Worm (Caenorhabditis elegans) whole organism, L4 larva: Measurements from ENCODE around the gene K10B3.5.

Experiments
- F44E2.7 ChIP-seq: fragments of 200-800 bp; sonication (Bioruptor generic); IDR thresholded peaks from 2 replicates; pipeline ENCODE4 v2.1.2; 2022; ENCODE audit warnings: missing genetic modification characterization, missing compliant biosample characterization
- F49E8.2 ChIP-seq: sonication (generic microtip); optimal IDR thresholded peaks from 2 replicates; lab custom pipeline; 2016; ENCODE audit warnings: missing compliant biosample characterization, mild to moderate bottlenecking, missing genetic modification characterization, borderline replicate concordance
- T26A8.4 ChIP-seq: fragments of 200-800 bp; sonication (Bioruptor generic); IDR thresholded peaks from 2 replicates; pipeline ENCODE4 v1.3.6; 2022; ENCODE audit warnings: missing genetic modification characterization, missing compliant biosample characterization
- Y105C5A.15 ChIP-seq: fragments of 200-800 bp; sonication (Bioruptor generic); IDR thresholded peaks from 2 replicates; pipeline ENCODE4 v1.3.6; 2022; ENCODE audit warnings: missing genetic modification characterization, missing compliant biosample characterization
- Y5F2A.4 ChIP-seq: fragments of 200-800 bp; sonication (Bioruptor generic); optimal IDR thresholded peaks from 2 replicates; lab custom pipeline; 2018; ENCODE audit warnings: mild to moderate bottlenecking, missing genetic modification characterization, missing compliant biosample characterization
- ZK337.2 ChIP-seq: fragments of 200-800 bp; sonication (Bioruptor generic); IDR thresholded peaks from 2 replicates; pipeline ENCODE4 v1.3.6; 2022; ENCODE audit warnings: missing genetic modification reagents, missing genetic modification characterization, missing compliant biosample characterization
- aha-1 ChIP-seq: fragments of 150-350 bp; peaks from one replicate; lab custom pipeline; 2014; ENCODE audit warnings: missing biosample characterization, missing genetic modification characterization
- arid-1 ChIP-seq: fragments of 200-800 bp; sonication (Bioruptor generic); conservative IDR thresholded peaks from 2 replicates; pipeline ENCODE4 v1.3.6; 2022; ENCODE audit warnings: missing genetic modification reagents, missing genetic modification characterization, missing compliant biosample characterization
- ceh-20 ChIP-seq: fragments of 200-800 bp; sonication (Bioruptor generic); IDR thresholded peaks from 2 replicates; pipeline ENCODE4 v1.3.6; 2022; ENCODE audit warnings: missing genetic modification reagents, missing genetic modification characterization, missing compliant biosample characterization
- ceh-62 ChIP-seq: sonication (generic microtip); optimal IDR thresholded peaks from 2 replicates; lab custom pipeline; 2017; ENCODE audit warnings: missing biosample characterization, missing genetic modification characterization
- cey-2 ChIP-seq: sonication (generic microtip); optimal IDR thresholded peaks from 3 replicates; lab custom pipeline; 2017; ENCODE audit warnings: missing genetic modification characterization, mild to moderate bottlenecking, missing compliant biosample characterization, antibody characterized with exemption, borderline replicate concordance; ENCODE audit not compliant: insufficient read depth
- dmd-6 ChIP-seq: fragments of 200-800 bp; sonication (Bioruptor generic); IDR thresholded peaks from 2 replicates; pipeline ENCODE4 v1.3.6; 2022; ENCODE audit warnings: missing genetic modification reagents, missing genetic modification characterization, missing compliant biosample characterization
- dpl-1 ChIP-seq: fragments of 150-350 bp; optimal IDR thresholded peaks from 2 replicates; lab custom pipeline; 2014; ENCODE audit warnings: missing biosample characterization, missing genetic modification reagents, missing genetic modification characterization
- duxl-1 ChIP-seq: sonication (generic microtip); optimal IDR thresholded peaks from 2 replicates; lab custom pipeline; 2016; ENCODE audit warnings: mild to moderate bottlenecking, missing genetic modification characterization, moderate library complexity, missing compliant biosample characterization; ENCODE audit not compliant: poor library complexity
- dve-1 ChIP-seq: sonication (generic microtip); optimal IDR thresholded peaks from 2 replicates; lab custom pipeline; 2017; ENCODE audit warnings: antibody characterized with exemption, mild to moderate bottlenecking, missing genetic modification characterization, missing compliant biosample characterization; ENCODE audit not compliant: insufficient read depth
- egl-43 ChIP-seq: fragments of 200-800 bp; sonication (Bioruptor generic); IDR thresholded peaks from 2 replicates; pipeline ENCODE4 v1.3.6; 2022; ENCODE audit warnings: missing genetic modification reagents, missing genetic modification characterization, missing compliant biosample characterization
- fkh-10 ChIP-seq: fragments of 150-350 bp; optimal IDR thresholded peaks from 2 replicates; lab custom pipeline; 2014; ENCODE audit warnings: missing biosample characterization, missing genetic modification reagents, missing genetic modification characterization
- fos-1 ChIP-seq: fragments of 150-350 bp; optimal IDR thresholded peaks from 2 replicates; lab custom pipeline; 2014; ENCODE audit warnings: missing biosample characterization, missing genetic modification characterization
- lin-1 ChIP-seq: fragments of 200-800 bp; sonication (Bioruptor generic); IDR thresholded peaks from 2 replicates; pipeline ENCODE4 v1.3.6; 2022; ENCODE audit warnings: missing genetic modification reagents, missing genetic modification characterization, missing compliant biosample characterization
- lin-29 ChIP-seq: fragments of 200-800 bp; sonication (Bioruptor generic); IDR thresholded peaks from 2 replicates; pipeline ENCODE4 v1.3.6; 2022; ENCODE audit warnings: missing genetic modification reagents, missing genetic modification characterization, missing compliant biosample characterization
- lsy-2 ChIP-seq, 2 experiments: fragments of 150-350 bp in 1 of 2; sonication (generic microtip) in 1 of 2; optimal IDR thresholded peaks; 2 replicates each; lab custom pipeline; 2014 to 2017; ENCODE audit warnings: missing biosample characterization in 2 of 2, missing genetic modification characterization in 2 of 2
- mdt-29 ChIP-seq: fragments of 200-800 bp; sonication (Bioruptor generic); IDR thresholded peaks from 2 replicates; pipeline ENCODE4 v1.3.6; 2022; ENCODE audit warnings: missing genetic modification reagents, missing genetic modification characterization, missing compliant biosample characterization
- mep-1 ChIP-seq: fragments of 150-350 bp; sonication (generic microtip); optimal IDR thresholded peaks from 3 replicates; lab custom pipeline; 2014; ENCODE audit warnings: missing biosample characterization, missing genetic modification characterization
- mxl-2 ChIP-seq: fragments of 200-800 bp; sonication (Bioruptor generic); conservative IDR thresholded peaks from 2 replicates; pipeline ENCODE4 v1.3.6; 2022; ENCODE audit warnings: missing genetic modification reagents, missing genetic modification characterization, missing compliant biosample characterization
- nhr-102 ChIP-seq: sonication (generic microtip); optimal IDR thresholded peaks from 2 replicates; lab custom pipeline; 2016; ENCODE audit warnings: mild to moderate bottlenecking, missing genetic modification characterization, moderate library complexity, missing compliant biosample characterization
- nhr-11 ChIP-seq: fragments of 150-350 bp; optimal IDR thresholded peaks from 2 replicates; lab custom pipeline; 2014; ENCODE audit warnings: missing biosample characterization, missing genetic modification characterization
- nhr-28 ChIP-seq: fragments of 150-350 bp; optimal IDR thresholded peaks from 2 replicates; lab custom pipeline; 2014; ENCODE audit warnings: missing biosample characterization, missing genetic modification characterization
- nhr-42 ChIP-seq: fragments of 200-800 bp; sonication (Bioruptor generic); IDR thresholded peaks from 2 replicates; pipeline ENCODE4 v1.3.6; 2022; ENCODE audit warnings: missing genetic modification characterization, missing compliant biosample characterization
- nhr-48 ChIP-seq: sonication (generic microtip); optimal IDR thresholded peaks from 2 replicates; lab custom pipeline; 2016; ENCODE audit warnings: mild to moderate bottlenecking, missing genetic modification characterization, missing compliant biosample characterization
- nhr-6 ChIP-seq: fragments of 150-350 bp; optimal IDR thresholded peaks from 2 replicates; lab custom pipeline; 2014; ENCODE audit warnings: missing biosample characterization, missing genetic modification characterization
- nhr-76 ChIP-seq: fragments of 150-350 bp; optimal IDR thresholded peaks from 2 replicates; lab custom pipeline; 2014; ENCODE audit warnings: missing biosample characterization, missing genetic modification characterization
- nhr-77 ChIP-seq: fragments of 150-350 bp; optimal IDR thresholded peaks from 2 replicates; lab custom pipeline; 2014; ENCODE audit warnings: missing biosample characterization, missing genetic modification characterization
- pha-4 ChIP-seq, 2 experiments: fragments of 150-350 bp in 1 of 2; fragments of 200-800 bp in 1 of 2; sonication (Bioruptor generic) in 1 of 2; IDR thresholded peaks in 1 of 2; optimal IDR thresholded peaks in 1 of 2; 2 replicates each; pipeline versions ENCODE4 v1.3.6 to Lab custom; 2014 to 2022; ENCODE audit warnings: missing genetic modification characterization in 2 of 2, missing genetic modification reagents in 2 of 2, missing biosample characterization in 1 of 2, missing compliant biosample characterization in 1 of 2
- php-3 ChIP-seq: fragments of 200-800 bp; sonication (Bioruptor generic); IDR thresholded peaks from 2 replicates; pipeline ENCODE4 v1.3.6; 2022; ENCODE audit warnings: missing genetic modification reagents, missing genetic modification characterization, missing compliant biosample characterization
- pqm-1 ChIP-seq: sonication (generic microtip); optimal IDR thresholded peaks from 2 replicates; lab custom pipeline; 2017; ENCODE audit warnings: missing biosample characterization, missing genetic modification characterization
- rbr-2 ChIP-seq: sonication (generic microtip); optimal IDR thresholded peaks from 2 replicates; lab custom pipeline; 2016; ENCODE audit warnings: missing genotype, missing genetic modification characterization, missing compliant biosample characterization
- saeg-2 ChIP-seq: fragments of 200-800 bp; sonication (Bioruptor generic); IDR thresholded peaks from 2 replicates; pipeline ENCODE4 v1.3.6; 2022; ENCODE audit warnings: missing genetic modification reagents, missing genetic modification characterization, missing compliant biosample characterization
- set-16 ChIP-seq: fragments of 200-800 bp; sonication (Bioruptor generic); IDR thresholded peaks from 2 replicates; pipeline ENCODE4 v1.3.6; 2022; ENCODE audit warnings: missing genetic modification reagents, missing genetic modification characterization, missing compliant biosample characterization
- spr-3 ChIP-seq: fragments of 200-800 bp; sonication (Bioruptor generic); optimal IDR thresholded peaks from 2 replicates; lab custom pipeline; 2018; ENCODE audit warnings: mild to moderate bottlenecking, missing genetic modification characterization, missing compliant biosample characterization
- tra-1 ChIP-seq: fragments of 200-800 bp; sonication (Bioruptor generic); IDR thresholded peaks from 2 replicates; pipeline ENCODE4 v1.3.6; 2022; ENCODE audit warnings: missing genetic modification reagents, missing genetic modification characterization, missing compliant biosample characterization
- unc-62 ChIP-seq, 3 experiments: fragments of 150-350 bp in 1 of 3; sonication (generic microtip); optimal IDR thresholded peaks in 2 of 3; peaks in 1 of 3; 1 replicate in 1 of 3; 2 replicates in 2 of 3; lab custom pipeline; 2014 to 2017; ENCODE audit warnings: missing biosample characterization in 3 of 3, missing genetic modification characterization in 3 of 3, missing genetic modification reagents in 3 of 3, missing genotype in 1 of 3
- zag-1 ChIP-seq: fragments of 150-350 bp; optimal IDR thresholded peaks from 2 replicates; lab custom pipeline; 2014; ENCODE audit warnings: missing biosample characterization, missing genetic modification characterization
- zfp-2 ChIP-seq: sonication (generic microtip); optimal IDR thresholded peaks from 2 replicates; lab custom pipeline; 2016; ENCODE audit warnings: mild to moderate bottlenecking, missing genetic modification characterization, missing compliant biosample characterization
- zip-2 ChIP-seq: fragments of 150-350 bp; optimal IDR thresholded peaks from 2 replicates; lab custom pipeline; 2014; ENCODE audit warnings: missing biosample characterization, missing genetic modification characterization
- ztf-11 ChIP-seq: fragments of 150-350 bp; optimal IDR thresholded peaks from 2 replicates; lab custom pipeline; 2014; ENCODE audit warnings: missing biosample characterization, missing genetic modification characterization

Gene K10B3.5

DNA sequence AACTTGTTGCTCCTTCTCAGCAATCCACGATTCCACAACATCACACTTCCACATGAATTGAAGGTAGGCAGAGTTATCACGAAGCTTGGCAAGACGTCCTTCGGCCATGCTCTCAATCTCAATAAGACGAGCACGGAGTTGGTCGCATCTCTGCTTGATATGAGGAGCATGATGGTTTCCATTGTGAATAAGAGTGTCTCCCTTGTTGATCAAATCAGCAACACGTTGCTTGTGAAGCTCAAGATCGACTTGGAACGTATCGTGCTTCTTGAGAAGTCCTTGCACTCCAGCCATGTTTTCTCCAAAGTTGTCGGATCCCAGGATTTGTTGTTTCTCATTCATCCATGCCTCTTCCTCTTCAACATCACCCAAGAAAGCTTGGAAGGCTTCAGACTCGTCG lies 13.3 kb upstream of the K10B3.5 start:
- TF ChIP-seq unc-62 (GFP tag; optimal IDR thresholded peaks at IDR 0.05 in 1 of 2; lab: Kevin White, UChicago) = peak in 1 of 2 experiments; percentile 94
- no peak for TF ChIP-seq unc-62 (tag; optimal IDR thresholded peaks at IDR 0.05; lab: Kevin White, UChicago)
- TF ChIP-seq F49E8.2 = no peak
- no peak for TF ChIP-seq lin-1

DNA sequence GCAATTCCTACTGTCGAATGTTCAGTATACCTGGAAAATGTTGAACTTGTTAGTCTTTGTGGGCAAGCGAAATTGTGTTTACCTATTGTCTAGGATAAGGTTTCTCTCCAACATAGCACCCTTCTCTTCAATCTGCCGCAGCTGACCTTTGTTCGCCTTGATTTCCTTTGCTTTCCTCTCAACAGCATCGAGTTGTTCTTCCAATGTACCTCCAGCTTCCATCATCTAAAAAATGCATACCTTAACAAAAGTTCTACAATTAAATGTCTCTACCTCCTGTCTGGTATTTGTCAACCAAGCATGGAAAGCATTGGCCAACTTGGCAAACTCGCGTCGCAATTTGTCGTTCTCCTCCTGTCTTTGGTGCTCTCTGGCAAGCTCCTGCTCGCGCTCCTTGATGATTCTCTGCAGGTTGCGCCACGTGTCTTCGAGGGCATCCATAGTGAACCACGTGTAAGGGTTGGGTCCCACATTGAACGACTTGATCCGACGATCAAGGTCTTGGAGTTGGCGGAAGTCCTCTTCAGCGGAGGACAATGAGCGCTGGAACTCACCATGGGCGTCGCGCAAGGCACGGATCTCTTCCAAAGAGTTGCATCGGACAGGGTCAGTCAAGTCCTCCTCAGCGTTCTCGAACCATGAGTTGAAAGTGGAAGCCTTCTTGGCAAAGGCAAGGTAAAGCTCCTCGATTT lies 12.5 kb upstream of the K10B3.5 start:
- TF ChIP-seq nhr-11 (tag; lab: Kevin White, UChicago) (no peak), unc-62 (GFP tag; optimal IDR thresholded peaks at IDR 0.05 in 1 of 2; lab: Kevin White, UChicago) (peak in 1 of 2 experiments; percentile 94), unc-62 (tag; optimal IDR thresholded peaks at IDR 0.05; lab: Kevin White, UChicago) (no peak), set-16 (peak; percentile 55)

DNA sequence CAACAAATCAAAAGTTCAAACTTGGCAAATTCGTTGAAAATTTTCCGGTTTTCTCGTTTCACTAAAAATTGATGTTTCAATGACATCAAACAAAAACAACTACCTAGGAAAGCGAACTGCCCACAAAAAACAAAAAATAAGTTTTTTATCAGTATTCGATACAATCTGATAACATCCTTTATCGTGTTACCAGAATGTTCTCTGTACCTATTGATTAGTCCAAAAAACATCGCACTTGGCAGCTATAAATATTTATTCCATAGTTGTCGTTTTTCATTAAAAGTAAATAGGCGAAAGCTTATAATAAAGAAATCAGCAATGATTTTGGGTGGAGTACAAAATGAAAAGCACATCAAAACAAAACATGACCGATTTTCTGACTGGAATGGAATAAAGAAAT lies 10.9 kb upstream of the K10B3.5 start:
- TF ChIP-seq arid-1 (GFP tag; lab: Robert Waterston, UW) (no peak), zip-2 (tag; lab: Kevin White, UChicago) (no peak), spr-3 (GFP tag; lab: Kevin White, UChicago) (no peak), mxl-2 (GFP tag; lab: Robert Waterston, UW) (no peak), dpl-1 (GFP tag; lab: Kevin White, UChicago) (no peak), php-3 (GFP tag; lab: Robert Waterston, UW) (peak; percentile 76), F44E2.7 (no peak), dve-1 (tag; lab: Kevin White, UChicago) (peak; percentile 88), T26A8.4 (GFP tag; lab: Robert Waterston, UW) (peak; percentile 8; the same call in 1 of the 2 replicates), nhr-28 (peak; percentile 74), nhr-77 (tag; lab: Kevin White, UChicago) (peak; percentile 13), Y5F2A.4 (GFP tag; lab: Kevin White, UChicago) (no peak), rbr-2 (no peak), ceh-20 (no peak), ztf-11 (no peak), nhr-42 (GFP tag; lab: Robert Waterston, UW) (no peak), cey-2 (no peak), ceh-62 (tag; lab: Kevin White, UChicago) (no peak), nhr-76 (tag; lab: Kevin White, UChicago) (no peak), lsy-2 (tag; optimal IDR thresholded peaks at IDR 0.05; lab: Kevin White, UChicago) (peak in 1 of 2 experiments; percentile 42), fkh-10 (no peak), egl-43 (GFP tag; lab: Robert Waterston, UW) (no peak), tra-1 (GFP tag; lab: Robert Waterston, UW) (peak; percentile 72), pha-4 (GFP tag; IDR thresholded peaks at IDR 0.05; lab: Robert Waterston, UW) (0 out of 2 replicates have a peak, but pooled peaks have one; percentile 24), pha-4 (tag; optimal IDR thresholded peaks at IDR 0.05; lab: Kevin White, UChicago) (no peak), nhr-102 (peak; percentile 66), zfp-2 (tag; lab: Kevin White, UChicago) (no peak), saeg-2 (0 out of 2 replicates have a peak, but pooled peaks have one; percentile 30), pqm-1 (tag; lab: Kevin White, UChicago) (no peak), lin-1 (0 out of 2 replicates have a peak, but pooled peaks have one; percentile 26), nhr-6 (no peak), Y105C5A.15 (no peak), lin-29 (GFP tag; lab: Robert Waterston, UW) (no peak), dmd-6 (GFP tag; lab: Robert Waterston, UW) (peak; percentile 66), nhr-48 (tag; lab: Kevin White, UChicago) (peak; percentile 77), mep-1 (tag; lab: Kevin White, UChicago) (peak; percentile 66), ZK337.2 (GFP tag; lab: Robert Waterston, UW) (no peak), zag-1 (tag; lab: Kevin White, UChicago) (no peak), duxl-1 (tag; lab: Kevin White, UChicago) (peak; percentile 40), aha-1 (tag; lab: Kevin White, UChicago) (peak; percentile 88), F49E8.2 (no peak), fos-1 (tag; lab: Kevin White, UChicago) (no peak), mdt-29 (GFP tag; lab: Robert Waterston, UW) (peak; percentile 60; the same call in 1 of the 2 replicates)
